Comparison of ENCODE assay signal across 5 fruit fly cellular contexts in the genomic region with DNA sequence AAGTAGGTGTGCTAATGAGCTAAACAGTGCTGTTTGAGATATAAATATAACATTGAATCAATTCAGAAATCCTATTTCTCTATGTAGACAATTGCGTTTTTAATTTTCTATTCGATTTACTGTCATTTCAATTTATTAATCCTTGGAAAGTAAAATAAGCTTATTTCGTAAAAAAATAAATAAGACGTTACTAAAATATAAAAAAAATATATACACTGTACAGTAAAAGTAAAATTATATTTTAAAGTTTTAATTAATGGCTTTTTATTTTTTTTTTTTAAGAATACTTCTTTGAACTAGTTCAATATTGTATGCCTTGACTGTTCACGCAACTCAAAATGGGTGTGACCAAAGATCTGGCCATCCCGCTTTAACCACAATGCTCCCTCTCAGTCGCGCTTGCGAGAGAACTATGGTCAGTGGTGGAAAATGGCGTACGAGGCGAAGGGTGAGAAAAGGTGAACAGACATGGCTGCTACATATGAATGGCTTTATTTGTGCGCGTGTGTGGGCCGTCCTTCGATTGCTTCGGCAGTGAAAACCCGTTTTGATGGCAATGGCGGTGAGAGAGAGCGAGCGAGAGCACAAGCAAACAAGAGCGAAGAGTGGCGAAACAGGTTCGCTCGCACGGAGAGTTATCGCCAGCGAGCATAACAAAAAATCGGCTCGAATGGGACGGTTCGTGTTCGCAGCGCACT.
TF ChIP-seq lines count a peak whose summit lies in the region.

A gene (plus strand): TSS at position 648 of the 698 bp plus-strand sequence.

- TF ChIP-seq CTCF in whole organism, embryonic (GFP tag; optimal IDR thresholded peaks at IDR 0.05; lab: Kevin White, UChicago): no peak

TF ChIP-seq in whole organism, 6 proteins besides CTCF, POLR2A, EP300 and RAD21:
- TF ChIP-seq psq (optimal IDR thresholded peaks at IDR 0.05; lab: Kevin White, UChicago) (no peak), pan (optimal IDR thresholded peaks at IDR 0.05; lab: Kevin White, UChicago) (no peak), EcR (GFP tag; optimal IDR thresholded peaks at IDR 0.05; lab: Kevin White, UChicago) (no peak), Dll (optimal IDR thresholded peaks at IDR 0.05; lab: Kevin White, UChicago) (peak; percentile 71), CG8478 (optimal IDR thresholded peaks at IDR 0.05; lab: Kevin White, UChicago) (peak; percentile 73)
TF ChIP-seq in whole organism: peak in this region for 2.

TF ChIP-seq in whole organism, embryonic, 481 proteins besides CTCF, POLR2A, EP300 and RAD21 (continues in another document):
- TF ChIP-seq HmgZ (tag; optimal IDR thresholded peaks at IDR 0.05; lab: Kevin White, UChicago) (peak; percentile 32), HLH3B (GFP tag; IDR thresholded peaks at IDR 0.05; lab: Robert Waterston, UW) (peak; percentile 55), chm (GFP tag; IDR thresholded peaks at IDR 0.05; lab: Robert Waterston, UW) (no peak), CG4730 (GFP tag; IDR thresholded peaks at IDR 0.05; lab: Robert Waterston, UW) (no peak), br (optimal IDR thresholded peaks at IDR 0.05; lab: Kevin White, UChicago) (no peak), CG4424 (GFP tag; optimal IDR thresholded peaks at IDR 0.05; lab: Kevin White, UChicago) (peak; percentile 59), hb (GFP tag; IDR thresholded peaks at IDR 0.05; lab: Robert Waterston, UW; ENCODE audit: partially characterized antibody) (no peak), dan (GFP tag; IDR thresholded peaks at IDR 0.05; lab: Robert Waterston, UW) (no peak), NK7.1 (GFP tag; optimal IDR thresholded peaks at IDR 0.05; lab: Kevin White, UChicago) (no peak), CG34224 (GFP tag; IDR thresholded peaks at IDR 0.05; lab: Robert Waterston, UW; ENCODE audit: partially characterized antibody) (no peak), CG10654 (GFP tag; optimal IDR thresholded peaks at IDR 0.05; lab: Kevin White, UChicago) (peak; percentile 1), nerfin-1 (tag; optimal IDR thresholded peaks at IDR 0.05; lab: Kevin White, UChicago) (no peak), gem (tag; optimal IDR thresholded peaks at IDR 0.05; lab: Kevin White, UChicago) (peak; percentile 80), Adf1 (GFP tag; IDR thresholded peaks at IDR 0.05; lab: Robert Waterston, UW) (peak; percentile 66), z (GFP tag; IDR thresholded peaks at IDR 0.05; lab: Robert Waterston, UW) (peak; percentile 37; the same call in 1 of the 3 replicates), lola (GFP tag; optimal IDR thresholded peaks at IDR 0.05; lab: Kevin White, UChicago) (peak in 1 of 3 experiments; percentile 75), Dll (GFP tag; IDR thresholded peaks at IDR 0.05; lab: Robert Waterston, UW; ENCODE audit: partially characterized antibody) (no peak), CG7963 (GFP tag; IDR thresholded peaks at IDR 0.05; lab: Robert Waterston, UW; ENCODE audit: partially characterized antibody) (no peak), CG18619 (GFP tag; optimal IDR thresholded peaks at IDR 0.05; lab: Kevin White, UChicago) (peak; percentile 49)

TF ChIP-seq in whole organism, prepupa, 60 proteins besides CTCF, POLR2A, EP300 and RAD21 (continues in another document):
- TF ChIP-seq CG32006 (GFP tag; optimal IDR thresholded peaks at IDR 0.05; lab: Kevin White, UChicago) (peak; percentile 52), CG10631 (GFP tag; optimal IDR thresholded peaks at IDR 0.05; lab: Kevin White, UChicago) (peak; percentile 25), CG8119 (GFP tag; IDR thresholded peaks at IDR 0.05; lab: Robert Waterston, UW) (no peak), eg (GFP tag; IDR thresholded peaks at IDR 0.05; lab: Robert Waterston, UW) (peak; percentile 39; the same call in 2 of the 3 replicates), salr (GFP tag; optimal IDR thresholded peaks at IDR 0.05; lab: Kevin White, UChicago) (peak in 1 of 2 experiments; percentile 35), CG34406 (GFP tag; optimal IDR thresholded peaks at IDR 0.05; lab: Kevin White, UChicago) (peak; percentile 26), ss (GFP tag; optimal IDR thresholded peaks at IDR 0.05; lab: Kevin White, UChicago) (peak in 1 of 2 experiments; percentile 25), OdsH (GFP tag; optimal IDR thresholded peaks at IDR 0.05; lab: Kevin White, UChicago) (peak; percentile 28), Sox14 (GFP tag; optimal IDR thresholded peaks at IDR 0.05; lab: Kevin White, UChicago) (peak; percentile 13), CG8632 (GFP tag; optimal IDR thresholded peaks at IDR 0.05; lab: Kevin White, UChicago) (peak; percentile 38), fd85E (GFP tag; optimal IDR thresholded peaks at IDR 0.05; lab: Kevin White, UChicago) (no peak), fkh (GFP tag; optimal IDR thresholded peaks at IDR 0.05; lab: Kevin White, UChicago) (no peak), Blimp-1 (GFP tag; optimal IDR thresholded peaks at IDR 0.05; lab: Kevin White, UChicago) (no peak), Eip75B (GFP tag; optimal IDR thresholded peaks at IDR 0.05; lab: Kevin White, UChicago) (no peak), vri (GFP tag; optimal IDR thresholded peaks at IDR 0.05; lab: Kevin White, UChicago) (no peak), lz (GFP tag; optimal IDR thresholded peaks at IDR 0.05; lab: Kevin White, UChicago) (peak; percentile 6), topi (GFP tag; optimal IDR thresholded peaks at IDR 0.05; lab: Kevin White, UChicago) (no peak), Hr4 (GFP tag; optimal IDR thresholded peaks at IDR 0.05; lab: Kevin White, UChicago) (peak; percentile 36), svp (GFP tag; lab: Kevin White, UChicago) (peak; percentile 68), CG4318 (GFP tag; optimal IDR thresholded peaks at IDR 0.05; lab: Kevin White, UChicago) (peak; percentile 3)

TF ChIP-seq in whole organism, pupa, 21 proteins besides CTCF, POLR2A, EP300 and RAD21:
- TF ChIP-seq Ets98B (GFP tag; IDR thresholded peaks at IDR 0.05; lab: Robert Waterston, UW) (no peak), D1 (tag; optimal IDR thresholded peaks at IDR 0.05; lab: Kevin White, UChicago) (peak; percentile 23), CG14655 (GFP tag; optimal IDR thresholded peaks at IDR 0.05; lab: Kevin White, UChicago) (no peak), CG15710 (tag; optimal IDR thresholded peaks at IDR 0.05; lab: Kevin White, UChicago) (no peak), CG12605 (GFP tag; IDR thresholded peaks at IDR 0.05; lab: Robert Waterston, UW) (no peak), CG9948 (tag; optimal IDR thresholded peaks at IDR 0.05; lab: Kevin White, UChicago) (no peak), fd96Ca (GFP tag; IDR thresholded peaks at IDR 0.05; lab: Robert Waterston, UW) (no peak; the same call in 2 of the 3 replicates), Snoo (tag; optimal IDR thresholded peaks at IDR 0.05; lab: Kevin White, UChicago) (peak; percentile 12)

TF ChIP-seq in whole organism, wandering third instar larva, 38 proteins besides CTCF, POLR2A, EP300 and RAD21:
- TF ChIP-seq foxo (GFP tag; optimal IDR thresholded peaks at IDR 0.05; lab: Kevin White, UChicago) (no peak), usp (GFP tag; optimal IDR thresholded peaks at IDR 0.05; lab: Kevin White, UChicago) (no peak), woc (GFP tag; optimal IDR thresholded peaks at IDR 0.05; lab: Kevin White, UChicago) (peak; percentile 6), dl (GFP tag; optimal IDR thresholded peaks at IDR 0.05; lab: Kevin White, UChicago; ENCODE audit: insufficient read depth in 1 of 2, partially characterized antibody in 2 of 2) (peak in 1 of 2 experiments; percentile 71), Dif (GFP tag; optimal IDR thresholded peaks at IDR 0.05; lab: Kevin White, UChicago; ENCODE audit: partially characterized antibody) (peak; percentile 83), N (GFP tag; optimal IDR thresholded peaks at IDR 0.05; lab: Kevin White, UChicago) (no peak), Vsx2 (GFP tag; optimal IDR thresholded peaks at IDR 0.05; lab: Kevin White, UChicago; ENCODE audit: partially characterized antibody) (peak; percentile 64)
